Worm (Caenorhabditis elegans) whole organism, L3 larva: ENCODE data around the gene F44E2.10.

ENCODE experiments used
- ZK546.5 ChIP-seq: sonication (generic microtip); optimal IDR thresholded peaks from 2 replicates; lab custom pipeline; 2017; ENCODE audit warnings: missing biosample characterization, missing genetic modification characterization
- aly-2 ChIP-seq: fragments of 150-350 bp; optimal IDR thresholded peaks from 2 replicates; lab custom pipeline; 2014; ENCODE audit warnings: missing biosample characterization, missing genetic modification characterization
- ama-1 ChIP-seq: fragments of 150-350 bp; optimal IDR thresholded peaks from 2 replicates; lab custom pipeline; 2018
- ceh-16 ChIP-seq: sonication (generic microtip); optimal IDR thresholded peaks from 2 replicates; lab custom pipeline; 2017; ENCODE audit warnings: missing biosample characterization, missing genetic modification characterization
- ceh-28 ChIP-seq: fragments of 150-350 bp; optimal IDR thresholded peaks from 2 replicates; lab custom pipeline; 2014; ENCODE audit warnings: missing biosample characterization, missing genetic modification reagents, missing genetic modification characterization
- ceh-82 ChIP-seq: fragments of 150-350 bp; optimal IDR thresholded peaks from 2 replicates; lab custom pipeline; 2014; ENCODE audit warnings: missing biosample characterization, missing genetic modification characterization
- ceh-9 ChIP-seq: sonication (generic microtip); optimal IDR thresholded peaks from 2 replicates; lab custom pipeline; 2018; ENCODE audit warnings: missing biosample characterization, missing genetic modification characterization
- egl-27 ChIP-seq: sonication (generic microtip); optimal IDR thresholded peaks from 4 replicates; lab custom pipeline; 2017; ENCODE audit warnings: missing biosample characterization, missing genetic modification reagents, missing genetic modification characterization
- egl-5 ChIP-seq: fragments of 150-350 bp; optimal IDR thresholded peaks from 2 replicates; lab custom pipeline; 2017; ENCODE audit warnings: missing biosample characterization, missing genetic modification reagents, missing genetic modification characterization, inconsistent platforms
- elt-1 ChIP-seq: fragments of 150-350 bp; optimal IDR thresholded peaks from 2 replicates; lab custom pipeline; 2014; ENCODE audit warnings: missing biosample characterization, missing genetic modification characterization
- elt-2 ChIP-seq: sonication (generic microtip); optimal IDR thresholded peaks from 2 replicates; lab custom pipeline; 2016; ENCODE audit warnings: missing genetic modification reagents, mild to moderate bottlenecking, missing genetic modification characterization, missing compliant biosample characterization
- elt-3 ChIP-seq, 3 experiments: fragments of 150-350 bp in 1 of 3; sonication (generic microtip) in 2 of 3; optimal IDR thresholded peaks; 2 replicates in 2 of 3; 4 replicates in 1 of 3; lab custom pipeline; 2014 to 2017; ENCODE audit warnings: missing biosample characterization in 3 of 3, missing genetic modification characterization in 3 of 3
- eor-1 ChIP-seq, 2 experiments: fragments of 150-350 bp; optimal IDR thresholded peaks; 2 replicates each; lab custom pipeline; 2014 to 2018; ENCODE audit warnings: missing biosample characterization in 2 of 2, missing genetic modification characterization in 2 of 2
- fkh-10 ChIP-seq: sonication (generic microtip); optimal IDR thresholded peaks from 2 replicates; lab custom pipeline; 2017; ENCODE audit warnings: missing biosample characterization, missing genetic modification reagents, missing genetic modification characterization
- fkh-2 ChIP-seq: fragments of 150-350 bp; optimal IDR thresholded peaks from 2 replicates; lab custom pipeline; 2014; ENCODE audit warnings: missing biosample characterization, missing genetic modification reagents, missing genetic modification characterization
- fos-1 ChIP-seq: fragments of 150-350 bp; optimal IDR thresholded peaks from 2 replicates; lab custom pipeline; 2014; ENCODE audit warnings: missing biosample characterization, missing genetic modification characterization
- hmg-11 ChIP-seq: sonication (generic microtip); optimal IDR thresholded peaks from 2 replicates; lab custom pipeline; 2016; ENCODE audit warnings: missing genetic modification characterization, missing compliant biosample characterization
- jun-1 ChIP-seq: fragments of 150-350 bp; optimal IDR thresholded peaks from 2 replicates; lab custom pipeline; 2014; ENCODE audit warnings: missing biosample characterization, missing genetic modification reagents, missing genetic modification characterization
- lin-15B ChIP-seq: fragments of 150-350 bp; optimal IDR thresholded peaks from 2 replicates; lab custom pipeline; 2014; ENCODE audit warnings: missing biosample characterization, missing genetic modification characterization
- lin-39 ChIP-seq: fragments of 150-350 bp; optimal IDR thresholded peaks from 2 replicates; lab custom pipeline; 2018; ENCODE audit warnings: missing biosample characterization, missing genetic modification reagents, missing genetic modification characterization
- lsy-12 ChIP-seq: sonication (generic microtip); optimal IDR thresholded peaks from 2 replicates; lab custom pipeline; 2016; ENCODE audit warnings: mild to moderate bottlenecking, missing genetic modification characterization, missing compliant biosample characterization
- mdl-1 ChIP-seq: fragments of 150-350 bp; optimal IDR thresholded peaks from 2 replicates; lab custom pipeline; 2014; ENCODE audit warnings: missing biosample characterization, missing genetic modification characterization
- mml-1 ChIP-seq: fragments of 150-350 bp; sonication (generic microtip); optimal IDR thresholded peaks from 3 replicates; lab custom pipeline; 2014; ENCODE audit warnings: missing biosample characterization, missing genetic modification characterization
- nfya-1 ChIP-seq: sonication (generic microtip); optimal IDR thresholded peaks from 2 replicates; lab custom pipeline; 2017; ENCODE audit warnings: missing genetic modification characterization, mild to moderate bottlenecking, missing compliant biosample characterization, antibody characterized with exemption, moderate library complexity; ENCODE audit not compliant: insufficient read depth
- nhr-11 ChIP-seq: fragments of 150-350 bp; optimal IDR thresholded peaks from 2 replicates; lab custom pipeline; 2014; ENCODE audit warnings: missing biosample characterization, missing genetic modification characterization
- nhr-12 ChIP-seq: fragments of 150-350 bp; optimal IDR thresholded peaks from 2 replicates; lab custom pipeline; 2014; ENCODE audit warnings: missing biosample characterization, missing genetic modification characterization
- nhr-23 ChIP-seq: fragments of 150-350 bp; optimal IDR thresholded peaks from 2 replicates; lab custom pipeline; 2014; ENCODE audit warnings: missing biosample characterization, missing genetic modification reagents, missing genetic modification characterization
- nhr-237 ChIP-seq: fragments of 150-350 bp; optimal IDR thresholded peaks from 2 replicates; lab custom pipeline; 2014; ENCODE audit warnings: missing biosample characterization, missing genetic modification characterization
- nhr-25 ChIP-seq: sonication (generic microtip); optimal IDR thresholded peaks from 2 replicates; lab custom pipeline; 2017; ENCODE audit warnings: missing biosample characterization, missing genetic modification characterization
- nhr-28 ChIP-seq: fragments of 150-350 bp; optimal IDR thresholded peaks from 2 replicates; lab custom pipeline; 2014; ENCODE audit warnings: missing biosample characterization, missing genetic modification characterization
- nhr-43 ChIP-seq: sonication (generic microtip); optimal IDR thresholded peaks from 2 replicates; lab custom pipeline; 2016; ENCODE audit warnings: mild to moderate bottlenecking, missing genetic modification characterization, missing compliant biosample characterization; ENCODE audit not compliant: poor library complexity, severe bottlenecking
- nhr-67 ChIP-seq: fragments of 150-350 bp; optimal IDR thresholded peaks from 2 replicates; lab custom pipeline; 2014; ENCODE audit warnings: missing biosample characterization, missing genetic modification characterization
- nhr-76 ChIP-seq: fragments of 150-350 bp; sonication (generic microtip); optimal IDR thresholded peaks from 5 replicates; lab custom pipeline; 2014; ENCODE audit warnings: missing biosample characterization, missing genetic modification characterization
- nhr-77 ChIP-seq: fragments of 150-350 bp; optimal IDR thresholded peaks from 2 replicates; lab custom pipeline; 2014; ENCODE audit warnings: missing biosample characterization, missing genetic modification characterization
- pha-4 ChIP-seq: fragments of 150-350 bp; optimal IDR thresholded peaks from 2 replicates; lab custom pipeline; 2014; ENCODE audit warnings: missing biosample characterization, missing genetic modification reagents, missing genetic modification characterization
- pqm-1 ChIP-seq: fragments of 150-350 bp; optimal IDR thresholded peaks from 2 replicates; lab custom pipeline; 2017; ENCODE audit warnings: missing biosample characterization, missing genetic modification characterization, inconsistent platforms
- sea-2 ChIP-seq: fragments of 150-350 bp; sonication (generic microtip); optimal IDR thresholded peaks from 4 replicates; lab custom pipeline; 2014; ENCODE audit warnings: missing biosample characterization, missing genetic modification reagents, missing genetic modification characterization
- skn-1 ChIP-seq: fragments of 150-350 bp; optimal IDR thresholded peaks from 2 replicates; lab custom pipeline; 2014; ENCODE audit warnings: missing biosample characterization, missing genetic modification characterization
- snpc-4 ChIP-seq: fragments of 150-350 bp; optimal IDR thresholded peaks from 2 replicates; lab custom pipeline; 2014; ENCODE audit warnings: missing biosample characterization, missing genetic modification characterization
- tbx-2 ChIP-seq: sonication (generic microtip); optimal IDR thresholded peaks from 2 replicates; lab custom pipeline; 2016; ENCODE audit warnings: mild to moderate bottlenecking, missing genetic modification characterization, missing compliant biosample characterization
- unc-39 ChIP-seq: sonication (generic microtip); optimal IDR thresholded peaks from 4 replicates; lab custom pipeline; 2017; ENCODE audit warnings: missing biosample characterization, missing genetic modification characterization
- unc-62 ChIP-seq: fragments of 150-350 bp; sonication (generic microtip); optimal IDR thresholded peaks from 4 replicates; lab custom pipeline; 2014; ENCODE audit warnings: missing biosample characterization, missing genetic modification reagents, missing genetic modification characterization
- zag-1 ChIP-seq: fragments of 150-350 bp; optimal IDR thresholded peaks from 2 replicates; lab custom pipeline; 2014; ENCODE audit warnings: missing biosample characterization, missing genetic modification characterization
- ztf-4 ChIP-seq: fragments of 150-350 bp; optimal IDR thresholded peaks from 2 replicates; lab custom pipeline; 2014; ENCODE audit warnings: missing biosample characterization, missing genetic modification characterization

F44E2.10 gene

DNA sequence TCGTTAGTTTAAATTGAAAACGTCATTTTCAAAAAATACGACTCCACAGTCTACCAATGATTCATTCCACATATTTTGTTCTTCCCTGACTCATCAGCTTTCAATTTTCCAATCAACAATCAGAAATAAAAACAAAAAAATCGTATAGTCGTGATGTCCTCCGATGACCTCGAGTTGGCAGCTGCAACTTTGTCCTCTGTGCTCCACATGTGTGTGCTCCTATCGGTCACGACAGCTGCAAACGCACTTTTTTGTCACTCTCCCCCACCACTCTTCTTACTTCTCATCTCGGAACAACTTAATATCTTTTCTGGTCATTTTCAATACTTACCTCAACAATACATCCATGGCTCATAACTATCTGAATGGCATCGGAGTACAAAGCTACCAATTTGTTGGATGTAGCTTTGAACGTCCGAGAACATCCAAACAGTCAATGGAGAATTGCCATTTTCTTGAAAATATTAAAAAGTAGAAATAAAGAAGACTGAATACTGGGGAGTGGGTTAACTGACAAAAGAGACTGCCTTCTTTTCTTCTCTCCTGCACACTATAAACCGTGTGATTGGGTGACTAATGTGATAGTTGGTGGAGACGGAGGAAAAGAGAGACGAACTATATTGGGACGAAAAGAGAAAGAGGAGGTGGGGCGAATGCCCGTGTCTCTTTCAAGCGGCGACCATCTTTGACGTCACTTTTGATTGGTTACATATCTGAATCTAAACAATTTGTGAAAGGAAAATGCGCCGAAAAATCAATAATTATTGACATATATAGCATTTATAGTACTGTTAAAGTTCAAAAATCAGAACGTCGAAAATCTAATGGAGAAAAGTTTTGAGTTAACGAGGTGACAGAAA is 36.3 kb upstream of the F44E2.10 start:
- peak; percentile 2 for TF ChIP-seq lin-39 (tag; lab: Kevin White, UChicago)
- TF ChIP-seq pqm-1 (tag; lab: Kevin White, UChicago) = peak; percentile 30
- TF ChIP-seq ceh-16 (tag; lab: Kevin White, UChicago) = no peak
- no peak for TF ChIP-seq ceh-9 (tag; lab: Kevin White, UChicago)
- peak; percentile 20 for TF ChIP-seq lsy-12 (tag; lab: Kevin White, UChicago)
- no peak for TF ChIP-seq aly-2 (tag; lab: Kevin White, UChicago)
- no peak for TF ChIP-seq hmg-11 (tag; lab: Kevin White, UChicago)
- peak; percentile 42 for TF ChIP-seq pha-4
- TF ChIP-seq fos-1 = no peak
- TF ChIP-seq jun-1 (tag; lab: Kevin White, UChicago) = peak; percentile 49
- TF ChIP-seq elt-3 (tag; optimal IDR thresholded peaks at IDR 0.05; lab: Kevin White, UChicago) = no peak
- TF ChIP-seq tbx-2 = no peak
- TF ChIP-seq ama-1 (lab: Kevin White, UChicago) = peak; percentile 56
- TF ChIP-seq nhr-23 (tag; lab: Kevin White, UChicago) = peak; percentile 20
- TF ChIP-seq egl-5 (tag; lab: Kevin White, UChicago) = peak; percentile 7
- peak; percentile 69 for TF ChIP-seq nhr-25 (tag; lab: Kevin White, UChicago)
- TF ChIP-seq elt-2 (tag; lab: Kevin White, UChicago) = peak; percentile 50
- no peak for TF ChIP-seq skn-1
- no peak for TF ChIP-seq nhr-76 (tag; lab: Kevin White, UChicago)
- peak; percentile 53 for TF ChIP-seq ceh-28 (tag; lab: Kevin White, UChicago)
- TF ChIP-seq nfya-1 (tag; lab: Kevin White, UChicago) = peak; percentile 40
- TF ChIP-seq mdl-1 (tag; lab: Kevin White, UChicago) = no peak
- TF ChIP-seq snpc-4 = no peak

DNA sequence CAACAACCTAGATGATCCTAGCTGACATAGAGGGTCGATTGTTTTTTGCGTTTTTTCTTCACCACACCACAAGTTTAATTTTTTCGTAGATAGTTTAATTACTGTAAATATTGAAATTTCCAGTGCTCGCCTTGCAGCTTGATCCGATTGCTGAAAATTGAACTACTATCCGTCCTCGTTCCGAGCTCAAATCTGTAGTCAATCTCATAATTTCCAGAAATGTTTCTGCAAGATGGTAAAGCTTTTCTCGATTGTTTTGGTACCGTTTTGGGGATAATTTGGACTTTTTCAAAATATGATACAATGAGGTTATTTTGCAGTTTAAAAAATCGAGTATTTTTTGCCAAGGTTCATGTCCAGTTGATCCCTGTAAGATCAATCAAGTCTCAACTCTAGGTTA is 35.1 kb upstream of the F44E2.10 start:
- TF ChIP-seq lsy-12 (tag; lab: Kevin White, UChicago) (no peak), elt-1 (tag; lab: Kevin White, UChicago) (no peak), sea-2 (no peak), tbx-2 (no peak), nhr-43 (no peak), egl-27 (no peak), ceh-16 (tag; lab: Kevin White, UChicago) (no peak), lin-15B (tag; lab: Kevin White, UChicago) (no peak), lin-39 (tag; lab: Kevin White, UChicago) (no peak)

DNA sequence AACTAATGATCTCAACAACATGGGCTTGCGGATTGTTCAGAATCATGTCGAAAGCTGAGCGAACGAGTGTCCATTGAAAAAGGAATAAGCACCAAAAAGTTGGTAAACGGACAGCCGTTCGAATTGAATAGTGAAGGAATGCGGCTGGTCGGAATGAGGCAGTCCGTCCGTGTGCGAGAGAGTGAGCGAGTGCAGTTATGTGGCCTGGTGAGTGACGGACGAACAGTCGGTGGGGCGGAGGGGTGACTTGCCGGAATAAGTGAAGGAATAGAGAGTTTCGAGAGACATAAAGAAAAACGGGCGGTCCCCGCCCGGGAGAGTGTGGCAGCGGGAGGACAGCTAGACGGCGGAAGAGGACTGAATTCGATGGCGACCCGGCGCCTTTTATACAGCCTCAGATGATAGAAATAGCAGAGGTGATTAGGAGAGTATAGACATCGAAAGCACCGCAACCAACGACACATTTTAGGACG is 34.4 kb upstream of the F44E2.10 start:
- TF ChIP-seq elt-3 (tag; optimal IDR thresholded peaks at IDR 0.05; lab: Kevin White, UChicago) (no peak), lin-15B (tag; lab: Kevin White, UChicago) (peak; percentile 56), ztf-4 (tag; lab: Kevin White, UChicago) (peak; percentile 8), eor-1 (tag; optimal IDR thresholded peaks at IDR 0.05; lab: Kevin White, UChicago) (no peak), tbx-2 (peak; percentile 25), ceh-16 (tag; lab: Kevin White, UChicago) (no peak), nhr-11 (no peak), fkh-10 (no peak), mml-1 (tag; lab: Kevin White, UChicago) (no peak), nhr-23 (tag; lab: Kevin White, UChicago) (peak; percentile 57), nhr-237 (tag; lab: Kevin White, UChicago) (no peak), nhr-12 (tag; lab: Kevin White, UChicago) (no peak), skn-1 (no peak), pha-4 (no peak), nhr-76 (tag; lab: Kevin White, UChicago) (no peak), nhr-28 (tag; lab: Kevin White, UChicago) (no peak), egl-27 (no peak), ceh-82 (no peak), unc-39 (tag; lab: Kevin White, UChicago) (no peak), nhr-67 (no peak), aly-2 (tag; lab: Kevin White, UChicago) (no peak), unc-62 (GFP tag; lab: Kevin White, UChicago) (no peak), zag-1 (tag; lab: Kevin White, UChicago) (no peak), ZK546.5 (tag; lab: Kevin White, UChicago) (no peak), fos-1 (peak; percentile 71), nhr-43 (no peak), lin-39 (tag; lab: Kevin White, UChicago) (no peak), jun-1 (tag; lab: Kevin White, UChicago) (peak; percentile 74), lsy-12 (tag; lab: Kevin White, UChicago) (peak; percentile 72), ama-1 (lab: Kevin White, UChicago) (peak; percentile 99), hmg-11 (tag; lab: Kevin White, UChicago) (peak; percentile 63), fkh-2 (tag; lab: Kevin White, UChicago) (no peak), elt-2 (tag; lab: Kevin White, UChicago) (peak; percentile 84), snpc-4 (peak; percentile 46), nhr-77 (tag; lab: Kevin White, UChicago) (no peak), elt-1 (tag; lab: Kevin White, UChicago) (no peak), nhr-25 (tag; lab: Kevin White, UChicago) (peak; percentile 75), egl-5 (tag; lab: Kevin White, UChicago) (peak; percentile 16), pqm-1 (tag; lab: Kevin White, UChicago) (peak; percentile 67), nfya-1 (tag; lab: Kevin White, UChicago) (peak; percentile 53)
